Worm (Caenorhabditis elegans) whole organism, L4/young adult: Measurements from ENCODE around the gene idhb-1.

Experiments used
- W03F9.2 ChIP-seq: fragments of 150-350 bp; optimal IDR thresholded peaks from 2 replicates; lab custom pipeline; 2014; ENCODE audit warnings: missing biosample characterization, missing genetic modification characterization
- dao-5 ChIP-seq: sonication (generic microtip); optimal IDR thresholded peaks from 2 replicates; lab custom pipeline; 2016; ENCODE audit warnings: missing genotype, missing genetic modification characterization, moderate library complexity, missing compliant biosample characterization
- him-1 ChIP-seq: sonication (generic microtip); optimal IDR thresholded peaks from 2 replicates; lab custom pipeline; 2016; ENCODE audit warnings: missing genotype, missing genetic modification reagents, missing genetic modification characterization, missing compliant biosample characterization

DNA sequence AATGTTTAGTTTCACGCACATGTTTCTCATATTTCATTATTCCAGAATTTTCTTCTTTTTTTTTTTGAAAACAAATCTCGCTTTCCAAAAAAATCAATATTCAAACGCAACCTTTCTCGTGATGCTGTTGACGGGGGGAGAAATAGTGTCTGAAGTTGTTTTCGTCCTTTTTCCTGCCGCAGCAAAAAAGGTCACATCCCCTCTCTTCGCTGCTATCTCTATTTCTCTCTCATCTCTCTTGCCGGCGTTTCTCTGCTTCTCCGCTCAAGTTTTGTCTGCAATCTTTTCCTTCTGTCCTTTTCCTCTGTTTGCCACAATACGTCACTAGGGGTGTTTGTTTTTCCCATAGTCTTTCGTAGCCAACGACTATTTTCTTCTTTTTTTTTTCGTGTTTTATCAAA is 27.1 kb downstream of the idhb-1 start:
- no peak for TF ChIP-seq dao-5
- TF ChIP-seq him-1 (tag; lab: Kevin White, UChicago): peak; percentile 30
- peak; percentile 77 for TF ChIP-seq W03F9.2 (tag; lab: Kevin White, UChicago)
